Worm (Caenorhabditis elegans) whole organism, mixed stage, embryonic: Measurements from ENCODE around the gene C01C4.3.

Experiments
- M03D4.4 ChIP-seq: sonication (generic microtip); optimal IDR thresholded peaks from 2 replicates; lab custom pipeline; 2017; ENCODE audit warnings: mild to moderate bottlenecking, missing genetic modification characterization, missing compliant biosample characterization
- bed-3 ChIP-seq: fragments of 200-800 bp; sonication (Bioruptor generic); optimal IDR thresholded peaks from 3 replicates; lab custom pipeline; 2018; ENCODE audit warnings: mild to moderate bottlenecking, missing genetic modification characterization, moderate library complexity, missing compliant biosample characterization
- blmp-1 ChIP-seq: fragments of 150-350 bp; optimal IDR thresholded peaks from 2 replicates; lab custom pipeline; 2014; ENCODE audit warnings: missing biosample characterization, missing genetic modification characterization
- ceh-43 ChIP-seq: fragments of 200-800 bp; sonication (Bioruptor generic); optimal IDR thresholded peaks from 2 replicates; lab custom pipeline; 2018; ENCODE audit warnings: mild to moderate bottlenecking, missing genetic modification characterization, moderate library complexity, missing compliant biosample characterization
- ceh-83 ChIP-seq: fragments of 200-800 bp; sonication (Bioruptor generic); optimal IDR thresholded peaks from 2 replicates; lab custom pipeline; 2018; ENCODE audit warnings: mild to moderate bottlenecking, missing genetic modification characterization, missing compliant biosample characterization
- ces-1 ChIP-seq: fragments of 150-350 bp; optimal IDR thresholded peaks from 2 replicates; lab custom pipeline; 2014; ENCODE audit warnings: missing biosample characterization, missing genetic modification reagents, missing genetic modification characterization
- cnd-1 ChIP-seq: fragments of 200-800 bp; sonication (Bioruptor generic); optimal IDR thresholded peaks from 2 replicates; lab custom pipeline; 2018; ENCODE audit warnings: mild to moderate bottlenecking, missing genetic modification characterization, missing compliant biosample characterization
- elt-1 ChIP-seq: sonication (generic microtip); optimal IDR thresholded peaks from 2 replicates; lab custom pipeline; 2017; ENCODE audit warnings: missing genetic modification characterization, mild to moderate bottlenecking, missing compliant biosample characterization, antibody characterized with exemption, moderate library complexity, borderline replicate concordance; ENCODE audit not compliant: insufficient read depth
- flh-1 ChIP-seq: fragments of 200-800 bp; sonication (Bioruptor generic); optimal IDR thresholded peaks from 2 replicates; lab custom pipeline; 2018; ENCODE audit warnings: mild to moderate bottlenecking, missing genetic modification characterization, moderate library complexity, missing compliant biosample characterization
- ham-2 ChIP-seq: fragments of 200-800 bp; sonication (Bioruptor generic); optimal IDR thresholded peaks from 2 replicates; lab custom pipeline; 2018; ENCODE audit warnings: mild to moderate bottlenecking, missing genetic modification characterization, missing compliant biosample characterization
- hlh-1 ChIP-seq: fragments of 150-350 bp; optimal IDR thresholded peaks from 2 replicates; lab custom pipeline; 2014; ENCODE audit warnings: missing biosample characterization, missing genetic modification reagents, missing genetic modification characterization
- lin-13 ChIP-seq: fragments of 150-350 bp; optimal IDR thresholded peaks from 2 replicates; lab custom pipeline; 2014; ENCODE audit warnings: missing biosample characterization, missing genetic modification characterization
- lsy-2 ChIP-seq: fragments of 150-350 bp; optimal IDR thresholded peaks from 2 replicates; lab custom pipeline; 2014; ENCODE audit warnings: missing biosample characterization, missing genetic modification characterization
- mab-5 ChIP-seq: fragments of 150-350 bp; optimal IDR thresholded peaks from 2 replicates; lab custom pipeline; 2014; ENCODE audit warnings: missing biosample characterization, missing genetic modification characterization
- mls-2 ChIP-seq: sonication (generic microtip); optimal IDR thresholded peaks from 2 replicates; lab custom pipeline; 2016; ENCODE audit warnings: mild to moderate bottlenecking, missing genetic modification characterization, moderate library complexity, missing compliant biosample characterization
- nhr-12 ChIP-seq: fragments of 150-350 bp; optimal IDR thresholded peaks from 2 replicates; lab custom pipeline; 2014; ENCODE audit warnings: missing biosample characterization, missing genetic modification characterization
- nhr-2 ChIP-seq: fragments of 150-350 bp; optimal IDR thresholded peaks from 2 replicates; lab custom pipeline; 2014; ENCODE audit warnings: missing biosample characterization, missing genetic modification characterization
- nhr-76 ChIP-seq: sonication (generic microtip); optimal IDR thresholded peaks from 2 replicates; lab custom pipeline; 2017; ENCODE audit warnings: missing biosample characterization, missing genetic modification characterization
- pha-4 ChIP-seq: fragments of 150-350 bp; optimal IDR thresholded peaks from 2 replicates; lab custom pipeline; 2018; ENCODE audit warnings: missing biosample characterization, missing genetic modification reagents, missing genetic modification characterization
- sem-2 ChIP-seq: fragments of 200-800 bp; sonication (Bioruptor generic); optimal IDR thresholded peaks from 2 replicates; lab custom pipeline; 2018; ENCODE audit warnings: mild to moderate bottlenecking, missing genetic modification characterization, missing compliant biosample characterization
- snpc-4 ChIP-seq: fragments of 150-350 bp; optimal IDR thresholded peaks from 2 replicates; lab custom pipeline; 2014; ENCODE audit warnings: missing biosample characterization, missing genetic modification characterization
- sptf-1 ChIP-seq: sonication (generic microtip); optimal IDR thresholded peaks from 2 replicates; lab custom pipeline; 2017; ENCODE audit warnings: mild to moderate bottlenecking, missing genetic modification characterization, moderate library complexity, missing compliant biosample characterization
- tbx-8 ChIP-seq: fragments of 200-800 bp; sonication (Bioruptor generic); optimal IDR thresholded peaks from 2 replicates; lab custom pipeline; 2018; ENCODE audit warnings: mild to moderate bottlenecking, missing genetic modification characterization, moderate library complexity, missing compliant biosample characterization
- unc-120 ChIP-seq: sonication (generic microtip); optimal IDR thresholded peaks from 2 replicates; lab custom pipeline; 2017; ENCODE audit warnings: missing genetic modification characterization, missing compliant biosample characterization; ENCODE audit not compliant: poor library complexity, severe bottlenecking
- unc-39 ChIP-seq: fragments of 150-350 bp; optimal IDR thresholded peaks from 2 replicates; lab custom pipeline; 2014; ENCODE audit warnings: missing biosample characterization, missing genetic modification characterization
- unc-62 ChIP-seq: fragments of 150-350 bp; optimal IDR thresholded peaks from 2 replicates; lab custom pipeline; 2014; ENCODE audit warnings: missing biosample characterization, missing genetic modification reagents, missing genetic modification characterization
- zip-8 ChIP-seq: fragments of 150-350 bp; optimal IDR thresholded peaks from 2 replicates; lab custom pipeline; 2014; ENCODE audit warnings: missing biosample characterization, missing genetic modification characterization
- ztf-11 ChIP-seq: fragments of 150-350 bp; optimal IDR thresholded peaks from 2 replicates; lab custom pipeline; 2014; ENCODE audit warnings: missing biosample characterization, missing genetic modification characterization

C01C4.3 gene

DNA sequence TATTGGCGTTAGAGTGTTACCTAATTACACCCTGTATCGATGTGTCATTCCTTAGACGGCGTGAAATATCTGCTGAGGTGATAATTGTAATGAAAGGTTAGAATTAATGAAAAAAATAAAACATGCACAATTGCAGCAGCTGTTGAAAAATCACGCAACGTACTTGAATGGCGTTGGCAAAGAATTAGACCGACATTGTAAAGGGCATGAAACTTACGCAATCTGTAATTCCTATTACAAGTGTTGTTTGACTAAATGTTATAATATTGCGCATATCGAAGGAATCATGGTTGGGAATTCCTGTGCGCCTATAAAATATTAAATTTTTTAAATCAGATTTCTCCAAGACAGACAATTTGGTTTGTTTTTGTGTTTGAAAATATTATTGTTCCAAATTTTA, 37.0 kb downstream of the C01C4.3 start, which contains the start of gene tag-18:
Gene tag-18 (minus strand): TSS at position 305 of the 400 bp plus-strand sequence.
- TF ChIP-seq sem-2: no peak
- TF ChIP-seq M03D4.4: no peak
- peak; percentile 82 for TF ChIP-seq nhr-2 (tag; lab: Kevin White, UChicago)
- no peak for TF ChIP-seq unc-39 (tag; lab: Kevin White, UChicago)
- TF ChIP-seq unc-120 (tag; lab: Kevin White, UChicago): no peak
- no peak for TF ChIP-seq nhr-76
- peak; percentile 86 for TF ChIP-seq zip-8 (tag; lab: Kevin White, UChicago)
- TF ChIP-seq mab-5 (tag; lab: Kevin White, UChicago): no peak

- TF ChIP-seq sptf-1 (tag; lab: Kevin White, UChicago) (no peak), nhr-2 (tag; lab: Kevin White, UChicago) (peak; percentile 66), cnd-1 (tag; lab: Kevin White, UChicago) (no peak), ceh-43 (GFP tag; lab: Kevin White, UChicago) (no peak), M03D4.4 (no peak), flh-1 (GFP tag; lab: Kevin White, UChicago) (no peak), lsy-2 (no peak), hlh-1 (tag; lab: Kevin White, UChicago) (peak; percentile 88), unc-62 (peak; percentile 85)
- TF ChIP-seq, all 35 proteins: peak for 3
Observed at ce11 chrX:3738617-3739016, 41.9 kb downstream of the C01C4.3 start.

DNA sequence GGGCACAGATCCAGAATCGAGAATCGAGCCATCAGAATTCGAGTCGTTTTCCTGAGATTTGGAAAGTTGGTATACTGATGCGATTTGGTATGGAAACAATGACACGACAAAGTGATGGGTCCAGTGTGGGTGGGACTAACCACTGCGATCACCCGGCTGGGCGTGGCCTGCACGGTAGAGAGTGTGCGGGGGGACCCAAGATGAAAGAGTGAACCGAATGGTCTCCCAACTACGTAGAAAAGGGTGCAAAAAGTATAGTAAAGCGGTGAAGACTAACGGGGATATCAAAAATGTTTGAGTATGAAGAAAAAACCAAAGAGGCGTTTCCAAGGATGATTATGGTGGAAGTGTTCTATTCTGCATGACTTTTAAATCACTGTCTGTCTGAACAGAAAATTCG, 45.5 kb downstream of the C01C4.3 start, which contains the start of gene fkh-2:
Gene fkh-2 (minus strand): TSS at position 101 of the 400 bp plus-strand sequence.
- TF ChIP-seq snpc-4 (tag; lab: Kevin White, UChicago): no peak
- no peak for TF ChIP-seq bed-3 (GFP tag; lab: Kevin White, UChicago)
- no peak for TF ChIP-seq cnd-1 (tag; lab: Kevin White, UChicago)
- TF ChIP-seq ham-2 (GFP tag; lab: Kevin White, UChicago): no peak
- no peak for TF ChIP-seq blmp-1 (tag; lab: Kevin White, UChicago)
- TF ChIP-seq unc-120 (tag; lab: Kevin White, UChicago): no peak
- TF ChIP-seq mab-5 (tag; lab: Kevin White, UChicago): no peak
- no peak for TF ChIP-seq ceh-43 (GFP tag; lab: Kevin White, UChicago)

- TF ChIP-seq nhr-76: no peak
- TF ChIP-seq nhr-2 (tag; lab: Kevin White, UChicago): no peak
- no peak for TF ChIP-seq tbx-8 (GFP tag; lab: Kevin White, UChicago)
Observed at ce11 chrX:3743190-3743589, 46.5 kb downstream of the C01C4.3 start.

- TF ChIP-seq zip-8 (tag; lab: Kevin White, UChicago) (no peak), flh-1 (GFP tag; lab: Kevin White, UChicago) (no peak), lin-13 (tag; lab: Kevin White, UChicago) (no peak), nhr-2 (tag; lab: Kevin White, UChicago) (no peak), lsy-2 (no peak), tbx-8 (GFP tag; lab: Kevin White, UChicago) (no peak), snpc-4 (tag; lab: Kevin White, UChicago) (no peak), hlh-1 (tag; lab: Kevin White, UChicago) (no peak), pha-4 (tag; lab: Kevin White, UChicago) (no peak), ztf-11 (tag; lab: Kevin White, UChicago) (no peak), cnd-1 (tag; lab: Kevin White, UChicago) (no peak), unc-120 (tag; lab: Kevin White, UChicago) (no peak), ces-1 (GFP tag; lab: Kevin White, UChicago) (no peak), unc-39 (tag; lab: Kevin White, UChicago) (no peak), ceh-43 (GFP tag; lab: Kevin White, UChicago) (no peak), M03D4.4 (no peak), ceh-83 (GFP tag; lab: Kevin White, UChicago) (no peak), mls-2 (no peak), bed-3 (GFP tag; lab: Kevin White, UChicago) (no peak), ham-2 (GFP tag; lab: Kevin White, UChicago) (no peak)
Observed at ce11 chrX:3751370-3751769, 54.7 kb downstream of the C01C4.3 start.

ce11 chrX:3752443-3752842, 55.7 kb downstream of the C01C4.3 start:
- TF ChIP-seq lsy-2 (no peak), nhr-12 (tag; lab: Kevin White, UChicago) (no peak), ceh-43 (GFP tag; lab: Kevin White, UChicago) (no peak), elt-1 (no peak)
